Fruit fly (Drosophila melanogaster): ENCODE measurements around the gene CG14689.

The CG14689 gene

DNA sequence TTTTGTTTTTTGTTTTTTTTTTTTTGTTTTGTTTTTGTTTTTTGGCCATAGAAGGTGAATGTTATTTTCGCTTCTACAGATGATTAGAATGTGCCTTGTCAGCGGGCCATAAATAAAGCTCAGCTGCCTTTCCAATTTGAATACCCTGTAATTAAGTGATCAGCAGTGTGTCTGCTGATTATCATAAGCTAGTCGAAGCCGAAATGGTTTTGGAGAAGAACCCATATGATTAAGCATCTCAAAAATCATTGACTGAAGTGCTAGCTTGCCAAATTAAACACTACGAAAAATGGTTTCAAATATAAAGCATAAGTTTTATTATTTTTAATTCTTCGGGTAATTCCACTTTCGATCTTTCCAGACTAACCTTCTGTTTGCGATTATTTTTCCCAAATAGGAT is 27.8 kb downstream of the CG14689 start:
- no peak for TF ChIP-seq CG34367 (tag; optimal IDR thresholded peaks at IDR 0.05)
- no peak for TF ChIP-seq CG13204 (GFP tag; optimal IDR thresholded peaks at IDR 0.05)
- TF ChIP-seq CG32121 (GFP tag; IDR thresholded peaks at IDR 0.05), result no peak
- no peak for TF ChIP-seq fd96Ca (GFP tag; IDR thresholded peaks at IDR 0.05)
- no peak for TF ChIP-seq CG9948 (tag; optimal IDR thresholded peaks at IDR 0.05)
- TF ChIP-seq Pif1B (GFP tag; optimal IDR thresholded peaks at IDR 0.05), result no peak
- no peak for TF ChIP-seq gl (tag; optimal IDR thresholded peaks at IDR 0.05)
- no peak for TF ChIP-seq rn (GFP tag; IDR thresholded peaks at IDR 0.05)
- TF ChIP-seq Snoo (tag; optimal IDR thresholded peaks at IDR 0.05), result no peak
- no peak for TF ChIP-seq D1 (tag; optimal IDR thresholded peaks at IDR 0.05)
- TF ChIP-seq EcR (GFP tag; optimal IDR thresholded peaks at IDR 0.05), result no peak
- TF ChIP-seq CG4496 (GFP tag; IDR thresholded peaks at IDR 0.05), result no peak
- TF ChIP-seq Pif1A (GFP tag; optimal IDR thresholded peaks at IDR 0.05), result no peak
- no peak for TF ChIP-seq CG17806 (tag; optimal IDR thresholded peaks at IDR 0.05)
- no peak for TF ChIP-seq CG8159 (tag; optimal IDR thresholded peaks at IDR 0.05)

- TF ChIP-seq CG12605 (GFP tag; IDR thresholded peaks at IDR 0.05) (0 out of 2 replicates have a peak, but pooled peaks have one; percentile 24), CG32121 (GFP tag; IDR thresholded peaks at IDR 0.05) (peak; percentile 76), Pif1B (GFP tag; optimal IDR thresholded peaks at IDR 0.05) (no peak), fd96Ca (GFP tag; IDR thresholded peaks at IDR 0.05) (peak; percentile 64), Ets98B (GFP tag; IDR thresholded peaks at IDR 0.05) (peak; percentile 76), rn (GFP tag; IDR thresholded peaks at IDR 0.05) (0 out of 2 replicates have a peak, but pooled peaks have one; percentile 33), CG4496 (GFP tag; IDR thresholded peaks at IDR 0.05) (peak; percentile 63), CG17806 (tag; optimal IDR thresholded peaks at IDR 0.05) (no peak)
Measured at dm6 chr3R:10681682-10681962, 29.4 kb downstream of the CG14689 start.

DNA sequence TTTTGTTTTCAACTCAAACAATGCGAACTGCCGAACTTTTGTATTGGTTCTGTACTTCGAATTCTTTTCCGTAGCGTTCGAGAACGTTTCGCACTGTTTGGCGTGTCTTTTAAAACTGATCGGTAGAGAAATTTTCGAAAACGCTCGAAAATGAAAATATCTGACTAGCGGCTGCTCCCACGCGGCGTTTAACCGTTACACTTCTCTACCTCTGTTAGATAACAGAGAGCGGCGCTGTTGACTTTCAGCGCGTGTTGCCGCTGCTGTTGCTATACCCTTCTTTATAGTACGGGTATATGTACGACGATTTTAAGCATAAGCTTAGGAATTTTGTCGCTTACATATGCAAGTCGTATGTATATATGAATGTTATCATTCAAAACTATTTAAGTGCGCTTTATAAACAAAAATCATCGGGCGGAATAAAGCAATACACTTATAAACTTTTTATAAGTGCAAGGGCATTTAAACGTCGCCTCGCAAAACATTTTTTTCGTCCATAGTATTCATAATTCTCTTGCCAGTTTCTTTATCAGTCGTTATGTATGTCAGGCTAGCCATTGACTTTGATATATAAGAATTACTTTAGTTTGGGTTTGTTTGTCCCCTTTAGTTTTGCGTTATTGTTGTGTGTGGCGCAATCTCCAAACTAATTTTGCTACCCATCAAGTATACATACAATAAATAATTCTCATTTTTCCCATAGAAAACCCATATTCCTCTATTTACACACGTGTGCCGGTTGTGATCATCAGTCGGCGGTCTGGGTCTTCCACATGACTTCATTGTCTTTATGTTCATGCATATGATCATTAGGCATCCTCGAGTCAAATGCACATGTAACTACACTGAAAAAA is 30.0 kb downstream of the CG14689 start, which contains the start of gene Phyhd1:
TSS of gene Phyhd1 (minus strand) at position 101 of the 857 bp plus-strand sequence.
- peak; percentile 81 for TF ChIP-seq CG15710 (tag; optimal IDR thresholded peaks at IDR 0.05)
- peak; percentile 78 for TF ChIP-seq CG12605 (GFP tag; IDR thresholded peaks at IDR 0.05)
- peak; percentile 12 for TF ChIP-seq EcR (GFP tag; optimal IDR thresholded peaks at IDR 0.05)
- peak; percentile 84 for TF ChIP-seq CG32121 (GFP tag; IDR thresholded peaks at IDR 0.05)
- peak; percentile 21 for TF ChIP-seq Snoo (tag; optimal IDR thresholded peaks at IDR 0.05)
- peak; percentile 91 for TF ChIP-seq fd96Ca (GFP tag; IDR thresholded peaks at IDR 0.05)
- TF ChIP-seq Pif1B (GFP tag; optimal IDR thresholded peaks at IDR 0.05), result peak; percentile 81
- TF ChIP-seq gl (tag; optimal IDR thresholded peaks at IDR 0.05), result peak; percentile 53
- TF ChIP-seq CG13204 (GFP tag; optimal IDR thresholded peaks at IDR 0.05), result peak; percentile 28
- peak; percentile 71 for TF ChIP-seq CG34367 (tag; optimal IDR thresholded peaks at IDR 0.05)
- peak; percentile 93 for TF ChIP-seq CG4496 (GFP tag; IDR thresholded peaks at IDR 0.05)
- peak; percentile 79 for TF ChIP-seq CG9948 (tag; optimal IDR thresholded peaks at IDR 0.05)
- TF ChIP-seq rn (GFP tag; IDR thresholded peaks at IDR 0.05), result peak; percentile 67
- peak; percentile 81 for TF ChIP-seq CG8159 (tag; optimal IDR thresholded peaks at IDR 0.05)
- TF ChIP-seq D1 (tag; optimal IDR thresholded peaks at IDR 0.05), result peak; percentile 45
- peak; percentile 75 for TF ChIP-seq CG14655 (GFP tag; optimal IDR thresholded peaks at IDR 0.05)
- TF ChIP-seq CG10348 (GFP tag; IDR thresholded peaks at IDR 0.05), result peak; percentile 70
- peak; percentile 84 for TF ChIP-seq Ets98B (GFP tag; IDR thresholded peaks at IDR 0.05)
- TF ChIP-seq CG17806 (tag; optimal IDR thresholded peaks at IDR 0.05), result peak; percentile 76
- peak; percentile 86 for TF ChIP-seq CG8301 (tag; optimal IDR thresholded peaks at IDR 0.05)
- peak; percentile 87 for TF ChIP-seq Pif1A (GFP tag; optimal IDR thresholded peaks at IDR 0.05)

DNA sequence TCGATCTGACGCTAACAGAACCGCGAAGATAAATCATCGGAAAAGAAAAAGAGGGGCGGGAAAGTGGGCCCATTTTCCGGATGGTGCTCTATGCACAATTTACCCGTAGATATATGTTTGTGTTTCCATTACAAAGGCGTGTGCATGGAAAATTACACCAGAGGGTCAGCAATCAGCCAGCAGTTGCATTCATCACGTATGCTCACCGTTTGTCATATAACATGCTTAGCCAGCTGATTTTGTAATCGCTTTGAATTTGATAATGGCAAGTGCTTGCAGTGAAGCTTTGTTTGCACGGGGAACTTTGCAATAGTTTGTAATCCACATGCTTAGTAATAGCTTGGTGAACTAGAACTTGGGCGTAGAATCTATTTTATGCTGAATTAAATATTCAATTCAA is 31.1 kb downstream of the CG14689 start:
- no peak for TF ChIP-seq CG17806 (tag; optimal IDR thresholded peaks at IDR 0.05)
- no peak for TF ChIP-seq CG13204 (GFP tag; optimal IDR thresholded peaks at IDR 0.05)
- TF ChIP-seq CG14655 (GFP tag; optimal IDR thresholded peaks at IDR 0.05), result no peak
- TF ChIP-seq CG15710 (tag; optimal IDR thresholded peaks at IDR 0.05), result no peak
- no peak for TF ChIP-seq Snoo (tag; optimal IDR thresholded peaks at IDR 0.05)

dm6 chr3R:10678935-10679565 is 32.0 kb downstream of the CG14689 start:
- TF ChIP-seq CG15710 (tag; optimal IDR thresholded peaks at IDR 0.05), result no peak
- TF ChIP-seq Snoo (tag; optimal IDR thresholded peaks at IDR 0.05), result no peak
- no peak for TF ChIP-seq CG13204 (GFP tag; optimal IDR thresholded peaks at IDR 0.05)
- TF ChIP-seq fd96Ca (GFP tag; IDR thresholded peaks at IDR 0.05), result peak; percentile 63
- no peak for TF ChIP-seq CG34367 (tag; optimal IDR thresholded peaks at IDR 0.05)
- TF ChIP-seq Ets98B (GFP tag; IDR thresholded peaks at IDR 0.05), result peak; percentile 24; the same call in 1 of the 2 replicates
- TF ChIP-seq CG14655 (GFP tag; optimal IDR thresholded peaks at IDR 0.05), result no peak
- peak; percentile 46; the same call in 1 of the 2 replicates for TF ChIP-seq CG32121 (GFP tag; IDR thresholded peaks at IDR 0.05)
- TF ChIP-seq CG12605 (GFP tag; IDR thresholded peaks at IDR 0.05), result no peak
- TF ChIP-seq rn (GFP tag; IDR thresholded peaks at IDR 0.05), result no peak
- TF ChIP-seq CG17806 (tag; optimal IDR thresholded peaks at IDR 0.05), result no peak

Data from whole organism, pupa.